Worm (Caenorhabditis elegans) whole organism, late embryonic: ENCODE data around the gene F40G9.9.

ENCODE experiments used
- C38D4.7 ChIP-seq: fragments of 200-800 bp; sonication (Bioruptor generic); optimal IDR thresholded peaks from 2 replicates; lab custom pipeline; 2018; ENCODE audit warnings: mild to moderate bottlenecking, missing genetic modification characterization, moderate library complexity, missing compliant biosample characterization
- ceh-48 ChIP-seq: sonication (generic microtip); optimal IDR thresholded peaks from 2 replicates; lab custom pipeline; 2016; ENCODE audit warnings: missing genetic modification characterization, inconsistent platforms, missing compliant biosample characterization
- dve-1 ChIP-seq: sonication (generic microtip); optimal IDR thresholded peaks from 2 replicates; lab custom pipeline; 2017; ENCODE audit warnings: antibody characterized with exemption, mild to moderate bottlenecking, missing genetic modification characterization, missing compliant biosample characterization
- elt-2 ChIP-seq: sonication (generic microtip); optimal IDR thresholded peaks from 2 replicates; lab custom pipeline; 2016; ENCODE audit warnings: missing genetic modification reagents, missing genetic modification characterization, missing compliant biosample characterization
- fkh-6 ChIP-seq: sonication (generic microtip); optimal IDR thresholded peaks from 2 replicates; lab custom pipeline; 2016; ENCODE audit warnings: missing genetic modification characterization, missing compliant biosample characterization
- lin-11 ChIP-seq: fragments of 200-800 bp; sonication (Bioruptor generic); optimal IDR thresholded peaks from 2 replicates; lab custom pipeline; 2018; ENCODE audit warnings: mild to moderate bottlenecking, missing genetic modification characterization, missing compliant biosample characterization
- pqm-1 ChIP-seq: sonication (generic microtip); optimal IDR thresholded peaks from 2 replicates; lab custom pipeline; 2016; ENCODE audit warnings: missing genetic modification characterization, missing compliant biosample characterization
- rnt-1 ChIP-seq: sonication (generic microtip); optimal IDR thresholded peaks from 2 replicates; lab custom pipeline; 2016; ENCODE audit warnings: missing genetic modification characterization, missing compliant biosample characterization
- tbx-7 ChIP-seq: sonication (generic microtip); optimal IDR thresholded peaks from 2 replicates; lab custom pipeline; 2016; ENCODE audit warnings: missing genotype, missing genetic modification characterization, missing compliant biosample characterization

DNA sequence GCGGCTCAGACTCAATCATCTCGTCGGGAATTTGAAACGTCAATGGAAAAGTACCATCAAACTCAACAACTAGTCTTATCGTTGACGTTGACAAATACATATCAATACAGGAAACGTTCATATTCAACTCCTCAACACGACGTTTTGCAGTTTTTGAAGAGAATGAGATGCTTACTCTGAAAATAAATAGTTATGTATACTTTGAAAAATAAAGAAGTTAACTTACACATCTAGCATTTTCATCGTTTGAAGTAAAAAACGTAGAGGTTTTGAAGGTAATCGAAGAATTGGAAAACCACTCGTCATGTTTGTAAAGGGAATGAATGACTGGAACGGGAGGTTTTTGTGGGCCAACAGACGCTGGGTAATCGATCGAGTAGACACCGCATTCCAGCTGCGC, 30.6 kb downstream of the F40G9.9 start, which contains the start of gene fbxb-81:
- TF ChIP-seq tbx-7: no peak
- TF ChIP-seq rnt-1: no peak
- no peak for TF ChIP-seq fkh-6 (tag; lab: Kevin White, UChicago)
- TF ChIP-seq pqm-1 (tag; lab: Kevin White, UChicago): no peak
- TF ChIP-seq dve-1 (tag; lab: Kevin White, UChicago): no peak
- no peak for TF ChIP-seq elt-2 (tag; lab: Kevin White, UChicago)
- TF ChIP-seq C38D4.7 (GFP tag; lab: Kevin White, UChicago): no peak
- no peak for TF ChIP-seq lin-11 (tag; lab: Kevin White, UChicago)
- no peak for TF ChIP-seq ceh-48
